Worm (Caenorhabditis elegans): Measurements from ENCODE around the gene R09A8.2.

R09A8.2 gene

ce11 chrX:12635010-12635409 is 15.7 kb downstream of the R09A8.2 start:
- TF ChIP-seq fos-1 (tag; optimal IDR thresholded peaks at IDR 0.05) (peak; percentile 14), nhr-90 (tag; optimal IDR thresholded peaks at IDR 0.05; ENCODE audit: poor library complexity) (peak; percentile 42), ceh-82 (tag; optimal IDR thresholded peaks at IDR 0.05) (no peak), pag-3 (tag; optimal IDR thresholded peaks at IDR 0.05; ENCODE audit: borderline replicate concordance, insufficient read depth) (no peak), nhr-12 (tag; optimal IDR thresholded peaks at IDR 0.05) (no peak), irx-1 (tag; optimal IDR thresholded peaks at IDR 0.05) (no peak), nhr-85 (tag) (peak; percentile 75), lin-13 (GFP tag; optimal IDR thresholded peaks at IDR 0.05) (no peak), snpc-4 (tag; optimal IDR thresholded peaks at IDR 0.05) (no peak), nhr-11 (tag; optimal IDR thresholded peaks at IDR 0.05) (no peak), nhr-19 (GFP tag; conservative IDR thresholded peaks at IDR 0.05) (no peak; the same call in 1 of the 2 replicates), fkh-4 (tag; optimal IDR thresholded peaks at IDR 0.05; ENCODE audit: borderline replicate concordance) (no peak), tbx-2 (tag; optimal IDR thresholded peaks at IDR 0.05) (peak; percentile 13), unc-30 (tag; optimal IDR thresholded peaks at IDR 0.05) (no peak), pqm-1 (tag; optimal IDR thresholded peaks at IDR 0.05) (no peak), ceh-90 (tag; optimal IDR thresholded peaks at IDR 0.05) (no peak), sox-4 (tag; optimal IDR thresholded peaks at IDR 0.05) (no peak), mef-2 (tag; optimal IDR thresholded peaks at IDR 0.05) (no peak), ets-5 (GFP tag; IDR thresholded peaks at IDR 0.05) (no peak), blmp-1 (tag; optimal IDR thresholded peaks at IDR 0.05) (peak; percentile 73), nhr-20 (tag; optimal IDR thresholded peaks at IDR 0.05) (peak; percentile 65), unc-86 (tag; optimal IDR thresholded peaks at IDR 0.05) (no peak), lin-39 (tag; optimal IDR thresholded peaks at IDR 0.05) (no peak), nhr-77 (tag; optimal IDR thresholded peaks at IDR 0.05) (peak; percentile 76), C34B4.2 (tag; optimal IDR thresholded peaks at IDR 0.05) (no peak), mdl-1 (tag; optimal IDR thresholded peaks at IDR 0.05) (peak in 1 of 2 experiments; percentile 80), zag-1 (tag; optimal IDR thresholded peaks at IDR 0.05) (no peak), jun-1 (tag; optimal IDR thresholded peaks at IDR 0.05) (peak; percentile 40), sup-37 (GFP tag; optimal IDR thresholded peaks at IDR 0.05) (no peak), skn-1 (tag; optimal IDR thresholded peaks at IDR 0.05) (peak; percentile 40), swsn-7 (tag; optimal IDR thresholded peaks at IDR 0.05) (peak; percentile 33), aly-2 (tag; optimal IDR thresholded peaks at IDR 0.05) (no peak), hpl-2 (GFP tag; optimal IDR thresholded peaks at IDR 0.05) (no peak), ama-1 (optimal IDR thresholded peaks at IDR 0.05) (no peak), snu-23 (GFP tag; optimal IDR thresholded peaks at IDR 0.05) (peak; percentile 59), rnt-1 (tag; optimal IDR thresholded peaks at IDR 0.05) (peak; percentile 31), efl-3 (GFP tag; optimal IDR thresholded peaks at IDR 0.05) (no peak), xbp-1 (tag; optimal IDR thresholded peaks at IDR 0.05) (no peak), nhr-84 (tag; optimal IDR thresholded peaks at IDR 0.05) (no peak), lin-14 (GFP tag; optimal IDR thresholded peaks at IDR 0.05) (peak; percentile 85), elt-3 (tag; optimal IDR thresholded peaks at IDR 0.05) (peak in 2 of 6 experiments; percentile 45), ceh-63 (GFP tag; optimal IDR thresholded peaks at IDR 0.05) (no peak), ceh-88 (GFP tag; IDR thresholded peaks at IDR 0.05) (no peak), lir-3 (tag; optimal IDR thresholded peaks at IDR 0.05; ENCODE audit: poor library complexity) (no peak), tlp-1 (tag; optimal IDR thresholded peaks at IDR 0.05) (no peak), ztf-4 (tag; optimal IDR thresholded peaks at IDR 0.05) (no peak), F16B12.6 (tag; optimal IDR thresholded peaks at IDR 0.05) (no peak), unc-62 (GFP tag; optimal IDR thresholded peaks at IDR 0.05) (no peak), nhr-237 (tag; optimal IDR thresholded peaks at IDR 0.05) (no peak), ztf-11 (tag; optimal IDR thresholded peaks at IDR 0.05) (no peak), dsc-1 (tag; optimal IDR thresholded peaks at IDR 0.05) (no peak), nhr-47 (tag; optimal IDR thresholded peaks at IDR 0.05) (peak; percentile 32), alr-1 (tag; optimal IDR thresholded peaks at IDR 0.05; ENCODE audit: borderline replicate concordance) (no peak), ces-1 (GFP tag; optimal IDR thresholded peaks at IDR 0.05) (no peak), aha-1 (tag; optimal IDR thresholded peaks at IDR 0.05) (no peak)
